Fruit fly (Drosophila melanogaster): ENCODE data around the gene CG4375.

Gene CG4375

dm6 chr2L:1006516-1006915 is 20.2 kb downstream of the CG4375 start (continued):
- TF ChIP-seq amos (GFP tag; IDR thresholded peaks at IDR 0.05; ENCODE audit: partially characterized antibody) (peak; percentile 58), Camta (GFP tag; optimal IDR thresholded peaks at IDR 0.05) (no peak), Sry-β (GFP tag; optimal IDR thresholded peaks at IDR 0.05) (no peak), CG12942 (GFP tag; optimal IDR thresholded peaks at IDR 0.05) (no peak), yki (optimal IDR thresholded peaks at IDR 0.05) (peak; percentile 36), CG8478 (optimal IDR thresholded peaks at IDR 0.05) (peak; percentile 59), HLH4C (GFP tag; IDR thresholded peaks at IDR 0.05; ENCODE audit: partially characterized antibody) (no peak), Hmr (GFP tag; optimal IDR thresholded peaks at IDR 0.05) (peak; percentile 53), fd64A (GFP tag; optimal IDR thresholded peaks at IDR 0.05) (no peak), CG13287 (GFP tag; IDR thresholded peaks at IDR 0.05; ENCODE audit: partially characterized antibody) (peak; percentile 13; the same call in 1 of the 2 replicates), tll (GFP tag; optimal IDR thresholded peaks at IDR 0.05) (no peak), CG32532 (GFP tag; IDR thresholded peaks at IDR 0.05) (peak; percentile 4; the same call in 1 of the 2 replicates), CG15601 (tag; optimal IDR thresholded peaks at IDR 0.05) (peak; percentile 6), sima (GFP tag; optimal IDR thresholded peaks at IDR 0.05) (no peak), nom (GFP tag; optimal IDR thresholded peaks at IDR 0.05) (no peak), Scr (GFP tag; IDR thresholded peaks at IDR 0.05; ENCODE audit: partially characterized antibody) (no peak), GATAe (GFP tag; conservative IDR thresholded peaks at IDR 0.05) (no peak), NC2α (GFP tag; optimal IDR thresholded peaks at IDR 0.05) (no peak), CG6654 (GFP tag; optimal IDR thresholded peaks at IDR 0.05) (no peak), D (optimal IDR thresholded peaks at IDR 0.05) (no peak), D (GFP tag; optimal IDR thresholded peaks at IDR 0.05) (no peak), CG4730 (GFP tag; IDR thresholded peaks at IDR 0.05) (no peak), klu (GFP tag; IDR thresholded peaks at IDR 0.05) (no peak), pita (GFP tag; optimal IDR thresholded peaks at IDR 0.05) (peak; percentile 81), Sox102F (GFP tag; optimal IDR thresholded peaks at IDR 0.05) (no peak), Rfx (GFP tag; IDR thresholded peaks at IDR 0.05) (peak; percentile 48; the same call in 1 of the 2 replicates), pnt (GFP tag; optimal IDR thresholded peaks at IDR 0.05) (no peak), cwo (GFP tag; optimal IDR thresholded peaks at IDR 0.05) (no peak), CG1024 (GFP tag; IDR thresholded peaks at IDR 0.05) (no peak), slbo (GFP tag; IDR thresholded peaks at IDR 0.05) (no peak), CG3281 (GFP tag; optimal IDR thresholded peaks at IDR 0.05) (no peak), stc (GFP tag; IDR thresholded peaks at IDR 0.05) (no peak), mld (GFP tag; IDR thresholded peaks at IDR 0.05; ENCODE audit: partially characterized antibody) (no peak), CG13123 (GFP tag; optimal IDR thresholded peaks at IDR 0.05) (no peak)

All from whole organism, embryonic.